Fruit fly (Drosophila melanogaster) whole organism: ENCODE measurements around the gene ATPsynepsilonL.

Experiments used
- CG8478 ChIP-seq: fragments of >200 bp; optimal IDR thresholded peaks from 2 replicates; lab custom pipeline; 2018; ENCODE audit warnings: inconsistent platforms
- Dll ChIP-seq: fragments of >200 bp; optimal IDR thresholded peaks from 2 replicates; lab custom pipeline; 2017
- EcR ChIP-seq, 2 experiments: fragments of >200 bp; optimal IDR thresholded peaks; 2 replicates each; lab custom pipeline; 2017; ENCODE audit warnings: missing biosample characterization in 2 of 2, missing genetic modification characterization in 2 of 2, missing genetic modification reagents in 2 of 2
- pan ChIP-seq: fragments of >200 bp; optimal IDR thresholded peaks from 2 replicates; lab custom pipeline; 2017
- psq ChIP-seq: fragments of >200 bp; optimal IDR thresholded peaks from 2 replicates; lab custom pipeline; 2017
- usp ChIP-seq: fragments of >200 bp; optimal IDR thresholded peaks from 2 replicates; lab custom pipeline; 2017; ENCODE audit warnings: missing biosample characterization, missing genetic modification characterization, mixed read lengths

DNA sequence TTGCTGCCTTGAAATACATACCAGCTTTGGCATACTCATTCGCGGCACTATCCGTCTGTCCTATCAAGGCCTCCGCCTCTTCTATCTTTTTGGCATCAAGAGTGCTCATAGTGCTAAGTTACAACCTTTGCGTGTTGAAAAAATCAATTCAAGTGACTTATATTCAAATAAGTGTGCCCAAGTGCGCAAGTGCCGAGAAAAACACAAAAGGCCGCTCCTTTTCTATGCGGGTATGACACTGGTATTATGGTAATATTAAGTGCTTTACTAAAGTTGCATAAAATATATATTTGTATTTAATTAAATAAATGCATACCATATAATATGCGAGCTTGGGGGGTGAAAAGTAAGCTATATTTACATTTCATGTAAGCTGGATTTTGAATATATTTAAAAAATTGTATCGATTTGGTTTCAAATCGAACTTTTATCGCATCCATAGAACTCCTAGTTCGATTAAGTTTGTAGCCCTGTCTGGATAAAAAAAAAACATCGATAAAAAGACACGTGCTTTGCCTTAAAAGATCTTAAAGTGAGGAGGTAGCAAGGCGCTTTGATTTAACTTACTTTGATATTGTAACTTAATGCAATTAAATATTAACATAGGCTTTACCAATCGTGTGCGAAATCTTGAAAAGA is at the start of gene ATPsynepsilonL, which contains the start of gene gammaSnap2:
- TF ChIP-seq psq (lab: Kevin White, UChicago), result no peak
- TF ChIP-seq EcR (GFP tag; optimal IDR thresholded peaks at IDR 0.05; lab: Kevin White, UChicago), result no peak
- no peak for TF ChIP-seq usp (GFP tag; lab: Kevin White, UChicago)
- no peak for TF ChIP-seq Dll
- TF ChIP-seq pan (lab: Kevin White, UChicago), result no peak
- TF ChIP-seq CG8478 (lab: Kevin White, UChicago), result no peak
